Worm (Caenorhabditis elegans) whole organism, L4 larva: Measurements from ENCODE around the gene cyp-25A1.

ENCODE experiments used
- lsy-2 ChIP-seq, 2 experiments: fragments of 150-350 bp in 1 of 2; sonication (generic microtip) in 1 of 2; optimal IDR thresholded peaks; 2 replicates each; lab custom pipeline; 2014 to 2017; ENCODE audit warnings: missing biosample characterization in 2 of 2, missing genetic modification characterization in 2 of 2
- mxl-3 ChIP-seq: fragments of 200-800 bp; sonication (Bioruptor generic); optimal IDR thresholded peaks from 2 replicates; lab custom pipeline; 2018; ENCODE audit warnings: mild to moderate bottlenecking, missing genetic modification characterization, missing compliant biosample characterization

DNA sequence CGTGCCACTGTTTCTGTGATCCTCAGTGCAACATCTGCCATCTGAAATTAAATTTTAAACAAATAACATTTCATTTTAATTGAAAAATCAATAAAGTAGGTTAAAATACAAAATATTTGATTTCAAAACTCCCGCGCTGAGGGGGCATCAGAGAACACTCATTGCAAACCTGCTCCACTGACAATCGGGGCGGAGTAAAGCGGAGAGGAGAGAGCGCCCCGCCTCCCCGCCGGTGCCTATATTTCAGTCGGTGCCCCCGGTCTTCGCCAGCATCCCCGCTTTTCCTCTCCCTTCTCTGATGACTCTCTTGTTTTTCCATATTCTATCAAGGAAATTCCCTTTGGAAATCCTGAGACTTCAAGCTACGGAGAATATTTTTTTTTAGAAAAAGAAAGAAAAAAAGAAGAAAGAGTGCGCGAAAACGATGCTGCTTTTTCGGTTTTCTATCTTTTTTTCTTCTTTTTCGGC lies 30.6 kb downstream of the cyp-25A1 start, which contains the start of gene brc-1:
- TF ChIP-seq mxl-3 (peak; percentile 59), lsy-2 (tag; optimal IDR thresholded peaks at IDR 0.05; lab: Kevin White, UChicago) (peak; percentile 82 to 96)
